Fruit fly (Drosophila melanogaster) whole organism, wandering third instar larva: Measurements from ENCODE around the gene alpha-Man-IIa.
A peak's percentile ranks its signal among the peaks of the same experiment; 100 is the strongest.

ENCODE experiments used
- Abd-B ChIP-seq: fragments of >200 bp; optimal IDR thresholded peaks from 2 replicates; lab custom pipeline; 2017; ENCODE audit warnings: missing biosample characterization, missing genetic modification characterization
- CG32264 ChIP-seq: fragments of 200-800 bp; sonication (Bioruptor generic); optimal IDR thresholded peaks from 2 replicates; lab custom pipeline; 2016; ENCODE audit warnings: missing biosample characterization, missing genetic modification characterization
- CG9705 ChIP-seq: fragments of 200-800 bp; sonication (Bioruptor generic); optimal IDR thresholded peaks from 2 replicates; lab custom pipeline; 2018; ENCODE audit warnings: missing biosample characterization, mild to moderate bottlenecking, missing genetic modification characterization
- CrebA ChIP-seq: fragments of 200-800 bp; sonication (Bioruptor generic); optimal IDR thresholded peaks from 2 replicates; lab custom pipeline; 2016; ENCODE audit warnings: missing biosample characterization, mild to moderate bottlenecking, missing genetic modification characterization, borderline replicate concordance
- Dfd ChIP-seq: fragments of >200 bp; optimal IDR thresholded peaks from 2 replicates; lab custom pipeline; 2017; ENCODE audit warnings: missing biosample characterization, missing genetic modification characterization
- Dif ChIP-seq: fragments of 200-275, 200-300 bp; sonication (Bioruptor generic); optimal IDR thresholded peaks from 2 replicates; lab custom pipeline; 2018; ENCODE audit warnings: missing biosample characterization, missing genetic modification characterization; ENCODE audit not compliant: partially characterized antibody
- GATAd ChIP-seq: sonication (Bioruptor generic); optimal IDR thresholded peaks from 2 replicates; lab custom pipeline; 2016; ENCODE audit warnings: missing biosample characterization, missing genetic modification characterization
- HLH106 ChIP-seq: fragments of 200-800 bp; optimal IDR thresholded peaks from 3 replicates; lab custom pipeline; 2019; ENCODE audit warnings: missing biosample characterization, mild to moderate bottlenecking, missing genetic modification characterization, moderate library complexity
- Hnf4 ChIP-seq: fragments of 200-800 bp; sonication (Bioruptor generic); optimal IDR thresholded peaks from 2 replicates; lab custom pipeline; 2016; ENCODE audit warnings: missing biosample characterization, mild to moderate bottlenecking, missing genetic modification characterization
- Hr78 ChIP-seq: fragments of >200 bp; optimal IDR thresholded peaks from 2 replicates; lab custom pipeline; 2017; ENCODE audit warnings: missing biosample characterization, missing genetic modification characterization
- Hr83 ChIP-seq: fragments of 200-300 bp; sonication (Bioruptor generic); optimal IDR thresholded peaks from 2 replicates; lab custom pipeline; 2016; ENCODE audit warnings: missing biosample characterization, mild to moderate bottlenecking, missing genetic modification characterization, moderate library complexity; ENCODE audit not compliant: poor library complexity, severe bottlenecking
- Jra ChIP-seq: sonication (Bioruptor generic); optimal IDR thresholded peaks from 2 replicates; lab custom pipeline; 2016; ENCODE audit warnings: missing biosample characterization, missing genetic modification characterization
- Mio ChIP-seq: sonication (Bioruptor generic); optimal IDR thresholded peaks from 2 replicates; lab custom pipeline; 2016; ENCODE audit warnings: missing biosample characterization, missing genetic modification characterization
- Myc ChIP-seq: fragments of >200 bp; optimal IDR thresholded peaks from 2 replicates; lab custom pipeline; 2017
- N ChIP-seq: fragments of >200 bp; optimal IDR thresholded peaks from 2 replicates; lab custom pipeline; 2018; ENCODE audit warnings: missing biosample characterization, missing external identifiers, missing genetic modification characterization
- OdsH ChIP-seq: fragments of 200-800 bp; sonication (Bioruptor generic); optimal IDR thresholded peaks from 2 replicates; lab custom pipeline; 2016; ENCODE audit warnings: missing biosample characterization, mild to moderate bottlenecking, missing genetic modification characterization
- Rel ChIP-seq, 2 experiments: fragments of 200-800 bp; sonication (Bioruptor generic) in 1 of 2; optimal IDR thresholded peaks; 2 replicates in 1 of 2; 3 replicates in 1 of 2; lab custom pipeline; 2016 to 2019; ENCODE audit warnings: mild to moderate bottlenecking in 2 of 2, missing biosample characterization in 2 of 2, missing genetic modification characterization in 2 of 2, moderate library complexity in 1 of 2
- Sp1 ChIP-seq: fragments of 200-800 bp; sonication (Bioruptor generic); optimal IDR thresholded peaks from 3 replicates; lab custom pipeline; 2019; ENCODE audit warnings: missing biosample characterization, mild to moderate bottlenecking, missing genetic modification characterization, moderate library complexity
- Vsx2 ChIP-seq: fragments of 200-300, 225-300 bp; sonication (Bioruptor generic); optimal IDR thresholded peaks from 2 replicates; lab custom pipeline; 2018; ENCODE audit warnings: missing biosample characterization, missing genetic modification characterization; ENCODE audit not compliant: partially characterized antibody
- br ChIP-seq: fragments of 200-800 bp; sonication (Bioruptor generic); optimal IDR thresholded peaks from 2 replicates; lab custom pipeline; 2016; ENCODE audit warnings: missing biosample characterization, missing genetic modification characterization
- brk ChIP-seq: fragments of 200-800 bp; sonication (Bioruptor generic); optimal IDR thresholded peaks from 2 replicates; lab custom pipeline; 2016; ENCODE audit warnings: missing biosample characterization, mild to moderate bottlenecking, missing genetic modification characterization
- dl ChIP-seq, 2 experiments: fragments of 175-275, 200-275 bp in 1 of 2; fragments of 200-275 bp in 1 of 2; sonication (Bioruptor generic); optimal IDR thresholded peaks; lab custom pipeline; 2018; ENCODE audit warnings: mild to moderate bottlenecking in 2 of 2, missing biosample characterization in 2 of 2, missing genetic modification characterization in 2 of 2, moderate library complexity in 2 of 2; ENCODE audit not compliant: partially characterized antibody in 2 of 2, insufficient read depth in 1 of 2
- dmrt93B ChIP-seq: fragments of 200-800 bp; sonication (Bioruptor generic); optimal IDR thresholded peaks from 2 replicates; lab custom pipeline; 2018; ENCODE audit warnings: missing biosample characterization, mild to moderate bottlenecking, missing genetic modification characterization
- dsf ChIP-seq: sonication (Bioruptor generic); optimal IDR thresholded peaks from 2 replicates; lab custom pipeline; 2016; ENCODE audit warnings: missing biosample characterization, missing genetic modification characterization, borderline replicate concordance
- ey ChIP-seq: fragments of 200-800 bp; sonication (Bioruptor generic); optimal IDR thresholded peaks from 2 replicates; lab custom pipeline; 2016; ENCODE audit warnings: missing biosample characterization, missing genetic modification characterization
- foxo ChIP-seq, 2 experiments: fragments of 200-800 bp; sonication (Bioruptor generic); optimal IDR thresholded peaks; 2 replicates in 1 of 2; 3 replicates in 1 of 2; lab custom pipeline; 2016 to 2017; ENCODE audit warnings: missing biosample characterization in 2 of 2, missing genetic modification characterization in 2 of 2
- fru ChIP-seq: fragments of 200-800 bp; sonication (Bioruptor generic); optimal IDR thresholded peaks from 3 replicates; lab custom pipeline; 2016; ENCODE audit warnings: missing biosample characterization, mild to moderate bottlenecking, missing genetic modification characterization
- h ChIP-seq: fragments of 200-800 bp; sonication (Bioruptor generic); optimal IDR thresholded peaks from 3 replicates; lab custom pipeline; 2016; ENCODE audit warnings: missing biosample characterization, mild to moderate bottlenecking, missing genetic modification characterization
- jim ChIP-seq: fragments of 175-275, 200-325 bp; sonication (Bioruptor generic); optimal IDR thresholded peaks from 2 replicates; lab custom pipeline; 2016; ENCODE audit warnings: missing biosample characterization, mild to moderate bottlenecking, missing genetic modification characterization
- lola ChIP-seq: fragments of >200 bp; optimal IDR thresholded peaks from 2 replicates; lab custom pipeline; 2017; ENCODE audit warnings: missing biosample characterization, missing genetic modification characterization
- pan ChIP-seq: fragments of >200 bp; optimal IDR thresholded peaks from 2 replicates; lab custom pipeline; 2017
- psq ChIP-seq: fragments of 200-800 bp; sonication (Bioruptor generic); optimal IDR thresholded peaks from 3 replicates; lab custom pipeline; 2017; ENCODE audit warnings: missing biosample characterization, mild to moderate bottlenecking, missing genetic modification characterization, moderate library complexity
- rgr ChIP-seq: fragments of 200-800 bp; sonication (Bioruptor generic); optimal IDR thresholded peaks from 3 replicates; lab custom pipeline; 2016; ENCODE audit warnings: missing biosample characterization, mild to moderate bottlenecking, missing genetic modification characterization
- sage ChIP-seq: fragments of 200-800 bp; sonication (Bioruptor generic); optimal IDR thresholded peaks from 2 replicates; lab custom pipeline; 2016; ENCODE audit warnings: missing biosample characterization, mild to moderate bottlenecking, missing genetic modification characterization
- sv ChIP-seq: fragments of 200-800 bp; sonication (Bioruptor generic); optimal IDR thresholded peaks from 3 replicates; lab custom pipeline; 2016; ENCODE audit warnings: missing biosample characterization, missing genetic modification characterization
- tai ChIP-seq: sonication (Bioruptor generic); optimal IDR thresholded peaks from 2 replicates; lab custom pipeline; 2016; ENCODE audit warnings: missing biosample characterization, missing genetic modification characterization
- usp ChIP-seq: fragments of >200 bp; optimal IDR thresholded peaks from 2 replicates; lab custom pipeline; 2017; ENCODE audit warnings: missing biosample characterization, missing genetic modification characterization
- woc ChIP-seq: sonication (Bioruptor generic); optimal IDR thresholded peaks from 2 replicates; lab custom pipeline; 2016; ENCODE audit warnings: missing biosample characterization, mild to moderate bottlenecking, missing genetic modification characterization

alpha-Man-IIa gene

DNA sequence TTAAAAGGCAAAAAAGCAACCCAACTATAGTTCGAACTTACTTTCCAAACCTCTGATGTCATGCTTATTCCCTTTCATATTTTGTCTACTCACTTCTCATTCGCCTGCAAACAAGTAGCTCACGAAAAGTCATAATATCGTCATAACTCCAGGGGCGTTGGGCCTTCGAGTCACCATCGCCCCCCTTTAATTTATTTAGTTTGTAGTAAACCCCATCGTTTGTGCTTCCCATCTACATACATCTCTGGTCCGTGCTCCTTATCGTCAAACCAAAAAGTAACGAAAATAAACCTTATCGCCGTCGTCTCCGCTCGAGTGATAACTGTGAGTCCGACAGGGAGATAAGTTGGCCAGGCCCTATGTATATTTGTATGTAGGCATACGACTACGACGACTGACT lies 16.6 kb downstream of the alpha-Man-IIa start:
- TF ChIP-seq CrebA (GFP tag; lab: Kevin White, UChicago) (peak; percentile 84), tai (GFP tag; lab: Kevin White, UChicago) (peak; percentile 66), CG9705 (GFP tag; lab: Kevin White, UChicago) (peak; percentile 57), usp (GFP tag; lab: Kevin White, UChicago) (no peak), psq (GFP tag; lab: Kevin White, UChicago) (peak; percentile 84), Mio (GFP tag; lab: Kevin White, UChicago) (peak; percentile 55), lola (no peak), GATAd (GFP tag; lab: Kevin White, UChicago) (no peak), HLH106 (tag; lab: Kevin White, UChicago) (peak; percentile 70), dsf (GFP tag; lab: Kevin White, UChicago) (no peak), rgr (peak; percentile 91), sage (peak; percentile 71), ey (peak; percentile 92), Sp1 (peak; percentile 74), OdsH (peak; percentile 90), foxo (GFP tag; optimal IDR thresholded peaks at IDR 0.05; lab: Kevin White, UChicago) (peak; percentile 85), dmrt93B (GFP tag; lab: Kevin White, UChicago) (peak; percentile 46), Abd-B (no peak), Hr78 (GFP tag; lab: Kevin White, UChicago) (no peak), jim (GFP tag; lab: Kevin White, UChicago) (no peak), brk (GFP tag; lab: Kevin White, UChicago) (peak; percentile 80), Rel (GFP tag; optimal IDR thresholded peaks at IDR 0.05; lab: Kevin White, UChicago) (peak; percentile 58), Rel (tag; optimal IDR thresholded peaks at IDR 0.05; lab: Kevin White, UChicago) (peak; percentile 97), woc (GFP tag; lab: Kevin White, UChicago) (peak; percentile 77), Myc (lab: Kevin White, UChicago) (no peak), pan (lab: Kevin White, UChicago) (no peak), br (GFP tag; lab: Kevin White, UChicago) (peak; percentile 85), Hnf4 (peak; percentile 76), CG32264 (GFP tag; lab: Kevin White, UChicago) (peak; percentile 69), fru (GFP tag; lab: Kevin White, UChicago) (peak; percentile 92), Vsx2 (GFP tag; lab: Kevin White, UChicago) (no peak), dl (GFP tag; optimal IDR thresholded peaks at IDR 0.05; lab: Kevin White, UChicago; ENCODE audit: insufficient read depth in 1 of 2, partially characterized antibody in 2 of 2) (no peak), Dif (GFP tag; lab: Kevin White, UChicago) (no peak), h (peak; percentile 89), Hr83 (GFP tag; lab: Kevin White, UChicago) (peak; percentile 88), Jra (GFP tag; lab: Kevin White, UChicago) (peak; percentile 12), Dfd (no peak), sv (GFP tag; lab: Kevin White, UChicago) (peak; percentile 42), N (GFP tag; lab: Kevin White, UChicago) (no peak)

- TF ChIP-seq N (GFP tag; lab: Kevin White, UChicago), result no peak
- TF ChIP-seq dsf (GFP tag; lab: Kevin White, UChicago), result no peak
- peak; percentile 47 for TF ChIP-seq fru (GFP tag; lab: Kevin White, UChicago)
- peak in 1 of 2 experiments; percentile 50 for TF ChIP-seq foxo (GFP tag; optimal IDR thresholded peaks at IDR 0.05; lab: Kevin White, UChicago)
- peak; percentile 30 for TF ChIP-seq rgr
- no peak for TF ChIP-seq Abd-B
- TF ChIP-seq sv (GFP tag; lab: Kevin White, UChicago), result peak; percentile 1
- TF ChIP-seq psq (GFP tag; lab: Kevin White, UChicago), result peak; percentile 3
- TF ChIP-seq OdsH, result peak; percentile 36
- no peak for TF ChIP-seq dl (GFP tag; optimal IDR thresholded peaks at IDR 0.05; lab: Kevin White, UChicago; ENCODE audit: insufficient read depth in 1 of 2, partially characterized antibody in 2 of 2)
- TF ChIP-seq GATAd (GFP tag; lab: Kevin White, UChicago), result no peak
- no peak for TF ChIP-seq CG9705 (GFP tag; lab: Kevin White, UChicago)
- TF ChIP-seq ey, result peak; percentile 40
These were observed 18.3 kb downstream of the alpha-Man-IIa start for dm6 chr3R:9430344-9431253.
